Worm (Caenorhabditis elegans) whole organism, L4 larva: Measurements from ENCODE around the gene F21H7.2.
A peak's percentile ranks its signal among the peaks of the same experiment; 100 is the strongest.

ENCODE experiments used
- D1046.2 ChIP-seq: fragments of 200-800 bp; sonication (Bioruptor generic); IDR thresholded peaks from 2 replicates; pipeline ENCODE4 v1.3.6; 2022; ENCODE audit warnings: missing genetic modification characterization, missing compliant biosample characterization
- T26A8.4 ChIP-seq: fragments of 200-800 bp; sonication (Bioruptor generic); IDR thresholded peaks from 2 replicates; pipeline ENCODE4 v1.3.6; 2022; ENCODE audit warnings: missing genetic modification characterization, missing compliant biosample characterization
- Y5F2A.4 ChIP-seq: fragments of 200-800 bp; sonication (Bioruptor generic); optimal IDR thresholded peaks from 2 replicates; lab custom pipeline; 2018; ENCODE audit warnings: mild to moderate bottlenecking, missing genetic modification characterization, missing compliant biosample characterization
- aha-1 ChIP-seq: fragments of 150-350 bp; peaks from one replicate; lab custom pipeline; 2014; ENCODE audit warnings: missing biosample characterization, missing genetic modification characterization
- aly-2 ChIP-seq: sonication (generic microtip); optimal IDR thresholded peaks from 2 replicates; lab custom pipeline; 2018; ENCODE audit warnings: missing biosample characterization, missing genetic modification characterization
- ceh-20 ChIP-seq: fragments of 200-800 bp; sonication (Bioruptor generic); IDR thresholded peaks from 2 replicates; pipeline ENCODE4 v1.3.6; 2022; ENCODE audit warnings: missing genetic modification reagents, missing genetic modification characterization, missing compliant biosample characterization
- ceh-28 ChIP-seq: fragments of 150-350 bp; optimal IDR thresholded peaks from 2 replicates; lab custom pipeline; 2014; ENCODE audit warnings: missing biosample characterization, missing genetic modification reagents, missing genetic modification characterization
- ceh-32 ChIP-seq: sonication (generic microtip); optimal IDR thresholded peaks from 2 replicates; lab custom pipeline; 2016; ENCODE audit warnings: mild to moderate bottlenecking, missing genetic modification characterization, missing compliant biosample characterization; ENCODE audit not compliant: poor library complexity
- ces-1 ChIP-seq: fragments of 150-350 bp; sonication (generic microtip); optimal IDR thresholded peaks from 4 replicates; lab custom pipeline; 2014; ENCODE audit warnings: missing biosample characterization, missing genetic modification reagents, missing genetic modification characterization
- ctbp-1 ChIP-seq: fragments of 200-800 bp; sonication (Bioruptor generic); IDR thresholded peaks from 2 replicates; pipeline ENCODE4 v1.3.6; 2022; ENCODE audit warnings: missing genetic modification reagents, missing genetic modification characterization, missing compliant biosample characterization
- daf-16 ChIP-seq, 3 experiments: sonication (generic microtip); optimal IDR thresholded peaks; 2 replicates each; lab custom pipeline; 2016 to 2017; ENCODE audit warnings: missing genetic modification characterization in 3 of 3, missing genetic modification reagents in 3 of 3, mild to moderate bottlenecking in 2 of 3, missing compliant biosample characterization in 2 of 3, missing biosample characterization in 1 of 3, moderate library complexity in 1 of 3
- dmd-6 ChIP-seq: fragments of 200-800 bp; sonication (Bioruptor generic); IDR thresholded peaks from 2 replicates; pipeline ENCODE4 v1.3.6; 2022; ENCODE audit warnings: missing genetic modification reagents, missing genetic modification characterization, missing compliant biosample characterization
- dmd-8 ChIP-seq: fragments of 200-800 bp; sonication (Bioruptor generic); IDR thresholded peaks from 2 replicates; pipeline ENCODE4 v1.3.6; 2022; ENCODE audit warnings: missing genetic modification characterization, missing compliant biosample characterization
- dve-1 ChIP-seq: sonication (generic microtip); optimal IDR thresholded peaks from 2 replicates; lab custom pipeline; 2017; ENCODE audit warnings: antibody characterized with exemption, mild to moderate bottlenecking, missing genetic modification characterization, missing compliant biosample characterization; ENCODE audit not compliant: insufficient read depth
- fos-1 ChIP-seq: fragments of 150-350 bp; optimal IDR thresholded peaks from 2 replicates; lab custom pipeline; 2014; ENCODE audit warnings: missing biosample characterization, missing genetic modification characterization
- gei-8 ChIP-seq: fragments of 200-800 bp; sonication (Bioruptor generic); optimal IDR thresholded peaks from 2 replicates; lab custom pipeline; 2018; ENCODE audit warnings: mild to moderate bottlenecking, missing genetic modification characterization, missing compliant biosample characterization
- lin-13 ChIP-seq: fragments of 150-350 bp; optimal IDR thresholded peaks from 2 replicates; lab custom pipeline; 2014; ENCODE audit warnings: missing biosample characterization, missing genetic modification reagents, missing genetic modification characterization
- lin-39 ChIP-seq: fragments of 150-350 bp; optimal IDR thresholded peaks from 2 replicates; lab custom pipeline; 2014; ENCODE audit warnings: missing biosample characterization, missing genetic modification reagents, missing genetic modification characterization
- mdl-1 ChIP-seq, 2 experiments: fragments of 150-350 bp in 1 of 2; sonication (generic microtip) in 1 of 2; optimal IDR thresholded peaks; 2 replicates each; lab custom pipeline; 2014 to 2017; ENCODE audit warnings: missing biosample characterization in 2 of 2, missing genetic modification characterization in 2 of 2
- mep-1 ChIP-seq: fragments of 150-350 bp; sonication (generic microtip); optimal IDR thresholded peaks from 3 replicates; lab custom pipeline; 2014; ENCODE audit warnings: missing biosample characterization, missing genetic modification characterization
- mes-2 ChIP-seq: sonication (generic microtip); optimal IDR thresholded peaks from 2 replicates; lab custom pipeline; 2016; ENCODE audit warnings: missing genotype, mild to moderate bottlenecking, missing genetic modification characterization, missing compliant biosample characterization; ENCODE audit not compliant: poor library complexity, severe bottlenecking
- nhr-28 ChIP-seq: fragments of 150-350 bp; optimal IDR thresholded peaks from 2 replicates; lab custom pipeline; 2014; ENCODE audit warnings: missing biosample characterization, missing genetic modification characterization
- nhr-42 ChIP-seq: fragments of 200-800 bp; sonication (Bioruptor generic); IDR thresholded peaks from 2 replicates; pipeline ENCODE4 v1.3.6; 2022; ENCODE audit warnings: missing genetic modification characterization, missing compliant biosample characterization
- nhr-48 ChIP-seq: sonication (generic microtip); optimal IDR thresholded peaks from 2 replicates; lab custom pipeline; 2016; ENCODE audit warnings: mild to moderate bottlenecking, missing genetic modification characterization, missing compliant biosample characterization
- pqm-1 ChIP-seq: sonication (generic microtip); optimal IDR thresholded peaks from 2 replicates; lab custom pipeline; 2017; ENCODE audit warnings: missing biosample characterization, missing genetic modification characterization
- rbr-2 ChIP-seq: sonication (generic microtip); optimal IDR thresholded peaks from 2 replicates; lab custom pipeline; 2016; ENCODE audit warnings: missing genotype, missing genetic modification characterization, missing compliant biosample characterization
- sdz-12 ChIP-seq: fragments of 200-800 bp; sonication (Bioruptor generic); optimal IDR thresholded peaks from 2 replicates; lab custom pipeline; 2018; ENCODE audit warnings: mild to moderate bottlenecking, missing genetic modification characterization, missing compliant biosample characterization
- skn-1 ChIP-seq: fragments of 150-350 bp; optimal IDR thresholded peaks from 2 replicates; lab custom pipeline; 2014; ENCODE audit warnings: missing biosample characterization, missing genetic modification characterization
- snpc-1.2 ChIP-seq: fragments of 200-800 bp; sonication (Bioruptor generic); IDR thresholded peaks from 2 replicates; pipeline ENCODE4 v1.3.6; 2022; ENCODE audit warnings: missing genetic modification reagents, missing genetic modification characterization, missing compliant biosample characterization
- spr-3 ChIP-seq: fragments of 200-800 bp; sonication (Bioruptor generic); optimal IDR thresholded peaks from 2 replicates; lab custom pipeline; 2018; ENCODE audit warnings: mild to moderate bottlenecking, missing genetic modification characterization, missing compliant biosample characterization
- unc-62 ChIP-seq, 3 experiments: fragments of 150-350 bp in 1 of 3; sonication (generic microtip); optimal IDR thresholded peaks in 2 of 3; peaks in 1 of 3; 1 replicate in 1 of 3; 2 replicates in 2 of 3; lab custom pipeline; 2014 to 2017; ENCODE audit warnings: missing biosample characterization in 3 of 3, missing genetic modification characterization in 3 of 3, missing genetic modification reagents in 3 of 3, missing genotype in 1 of 3
- vab-7 ChIP-seq: fragments of 200-800 bp; sonication (Bioruptor generic); IDR thresholded peaks from 2 replicates; pipeline ENCODE4 v1.3.6; 2022; ENCODE audit warnings: missing genetic modification reagents, missing genetic modification characterization, missing compliant biosample characterization
- zfp-2 ChIP-seq: sonication (generic microtip); optimal IDR thresholded peaks from 2 replicates; lab custom pipeline; 2016; ENCODE audit warnings: mild to moderate bottlenecking, missing genetic modification characterization, missing compliant biosample characterization
- zfp-3 ChIP-seq: fragments of 200-800 bp; sonication (Bioruptor generic); conservative IDR thresholded peaks from 2 replicates; pipeline ENCODE4 v1.3.6; 2022; ENCODE audit warnings: missing genetic modification reagents, missing genetic modification characterization, missing compliant biosample characterization
- ztf-11 ChIP-seq: fragments of 150-350 bp; optimal IDR thresholded peaks from 2 replicates; lab custom pipeline; 2014; ENCODE audit warnings: missing biosample characterization, missing genetic modification characterization
- ztf-7 ChIP-seq: fragments of 150-350 bp; optimal IDR thresholded peaks from 2 replicates; lab custom pipeline; 2014; ENCODE audit warnings: missing biosample characterization, missing genetic modification characterization

The F21H7.2 gene

DNA sequence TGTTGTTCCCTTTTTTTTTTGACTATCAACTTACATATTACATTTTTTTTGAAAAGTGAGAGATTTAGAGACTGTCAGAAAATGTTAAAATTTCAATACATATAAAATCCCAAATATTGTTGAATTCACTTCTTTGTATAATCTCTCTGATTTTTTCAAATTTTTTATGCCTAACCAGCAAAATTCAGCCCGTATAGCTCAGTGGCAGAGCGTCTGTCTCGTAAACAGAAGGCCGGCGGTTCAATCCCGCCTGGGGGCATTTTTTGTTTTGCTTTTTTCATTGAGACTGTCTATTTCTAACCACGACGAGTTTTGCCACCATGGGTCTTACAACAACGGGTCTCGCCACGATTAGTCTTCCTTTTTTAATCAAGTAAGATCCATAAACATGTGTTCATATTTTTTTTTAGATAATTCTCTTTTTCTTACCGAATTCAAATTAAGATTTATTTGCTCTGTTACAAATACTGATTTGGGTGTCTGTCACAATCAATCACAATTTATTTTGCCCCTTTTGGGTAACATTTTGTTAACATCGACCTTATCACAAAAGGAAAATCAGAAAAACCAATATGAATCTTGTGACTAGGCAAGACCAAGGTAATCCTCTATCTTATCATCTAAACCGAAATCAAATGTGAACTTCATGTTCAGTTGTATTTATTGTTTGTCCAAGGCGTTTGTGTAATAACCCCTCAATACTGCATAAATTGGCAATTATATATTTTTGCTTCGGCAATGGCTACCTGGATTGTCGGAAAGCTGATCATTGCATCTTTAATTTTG, 10.6 kb downstream of the F21H7.2 start, which contains the start of gene glc-1:
TSS of gene glc-1 (plus strand) at position 663 of the 786 bp plus-strand sequence.
- peak; percentile 43; the same call in 1 of the 2 replicates for TF ChIP-seq dmd-6
- no peak for TF ChIP-seq fos-1 (tag; lab: Kevin White, UChicago)
- peak; percentile 56 for TF ChIP-seq pqm-1
- no peak for TF ChIP-seq ces-1 (GFP tag; lab: Kevin White, UChicago)
- TF ChIP-seq mep-1, result no peak
- TF ChIP-seq skn-1, result no peak
- no peak for TF ChIP-seq D1046.2 (GFP tag; lab: Robert Waterston, UW)
- TF ChIP-seq ceh-20 (GFP tag; lab: Robert Waterston, UW), result no peak
- peak; percentile 30 for TF ChIP-seq nhr-28 (tag; lab: Kevin White, UChicago)
- no peak for TF ChIP-seq T26A8.4 (GFP tag; lab: Robert Waterston, UW)
- TF ChIP-seq Y5F2A.4 (GFP tag; lab: Kevin White, UChicago), result no peak

DNA sequence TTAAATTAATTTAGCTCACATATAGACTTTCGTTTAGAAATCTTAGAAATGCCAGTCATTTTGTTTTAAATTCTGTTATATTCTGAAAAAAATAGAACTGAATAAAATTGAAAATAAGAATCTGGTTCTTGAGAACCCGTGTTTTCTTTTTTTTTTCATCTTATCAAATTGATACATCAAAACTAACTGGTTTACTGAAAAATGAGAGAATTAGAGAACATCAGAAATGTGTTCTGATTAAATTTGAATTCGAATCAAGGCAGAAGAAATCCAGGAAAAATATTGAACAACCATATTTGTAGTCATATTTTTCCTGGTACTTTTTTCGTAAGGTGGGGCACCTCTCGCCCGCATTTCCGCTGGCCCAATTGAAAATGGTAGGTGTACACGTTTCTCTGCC, 11.3 kb downstream of the F21H7.2 start, which contains the start of gene F11A5.15:
TSS of gene F11A5.15 (minus strand) at position 101 of the 400 bp plus-strand sequence.
- TF ChIP-seq snpc-1.2 (GFP tag; lab: Robert Waterston, UW), result no peak
- TF ChIP-seq ceh-32 (tag; lab: Kevin White, UChicago), result no peak
- no peak for TF ChIP-seq nhr-48 (tag; lab: Kevin White, UChicago)
- TF ChIP-seq gei-8 (GFP tag; lab: Kevin White, UChicago), result no peak
- no peak for TF ChIP-seq ctbp-1 (GFP tag; lab: Robert Waterston, UW)
- TF ChIP-seq sdz-12 (GFP tag; lab: Kevin White, UChicago), result no peak
- TF ChIP-seq aly-2, result no peak
- peak; percentile 87 for TF ChIP-seq aha-1
- no peak for TF ChIP-seq mes-2
- TF ChIP-seq nhr-28 (tag; lab: Kevin White, UChicago), result no peak
- no peak for TF ChIP-seq ceh-28 (tag; lab: Kevin White, UChicago)
- no peak for TF ChIP-seq spr-3 (GFP tag; lab: Kevin White, UChicago)
- TF ChIP-seq rbr-2 (tag; lab: Kevin White, UChicago), result no peak
- peak in 1 of 2 experiments; percentile 67 for TF ChIP-seq unc-62 (GFP tag; optimal IDR thresholded peaks at IDR 0.05 in 1 of 2; lab: Kevin White, UChicago)
- no peak for TF ChIP-seq unc-62 (tag; optimal IDR thresholded peaks at IDR 0.05; lab: Kevin White, UChicago)
- no peak for TF ChIP-seq lin-39 (tag; lab: Kevin White, UChicago)

DNA sequence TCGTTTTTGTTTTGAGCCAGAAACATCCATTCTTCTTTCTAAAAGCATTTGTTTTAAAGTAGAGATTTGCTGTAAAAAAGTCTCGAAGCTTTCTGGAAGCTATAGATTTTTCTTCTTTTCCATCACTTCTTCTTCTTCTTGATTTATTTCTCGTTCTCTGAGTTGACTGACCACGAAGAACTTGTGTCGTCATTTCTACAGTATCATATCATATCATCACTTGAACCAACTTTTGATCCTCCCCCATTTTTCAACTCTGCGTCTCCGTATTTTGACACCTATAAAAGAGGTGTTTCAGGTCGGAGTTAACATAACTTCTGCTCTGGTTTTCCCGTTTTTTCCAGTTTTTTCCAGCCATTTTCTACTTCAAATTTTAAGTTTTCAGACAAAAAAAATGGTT, 15.3 kb downstream of the F21H7.2 start, which contains the start of gene F11A5.9:
TSS of gene F11A5.9 (plus strand) at position 386 of the 400 bp plus-strand sequence.
- TF ChIP-seq fos-1 (tag; lab: Kevin White, UChicago), result no peak
- TF ChIP-seq lin-13 (GFP tag; lab: Kevin White, UChicago), result no peak
- TF ChIP-seq nhr-48 (tag; lab: Kevin White, UChicago), result no peak
- no peak for TF ChIP-seq nhr-42 (GFP tag; lab: Robert Waterston, UW)
- no peak for TF ChIP-seq daf-16 (GFP tag; optimal IDR thresholded peaks at IDR 0.05; lab: Kevin White, UChicago)
- no peak for TF ChIP-seq daf-16 (tag; optimal IDR thresholded peaks at IDR 0.05; lab: Kevin White, UChicago)
- TF ChIP-seq vab-7 (GFP tag; lab: Robert Waterston, UW), result no peak
- no peak for TF ChIP-seq zfp-2 (tag; lab: Kevin White, UChicago)
- no peak for TF ChIP-seq lin-39 (tag; lab: Kevin White, UChicago)
- TF ChIP-seq ztf-7 (tag; lab: Kevin White, UChicago), result no peak
- TF ChIP-seq mdl-1 (tag; optimal IDR thresholded peaks at IDR 0.05; lab: Kevin White, UChicago), result peak in 1 of 2 experiments; percentile 5
- peak; percentile 24 for TF ChIP-seq nhr-28 (tag; lab: Kevin White, UChicago)
- TF ChIP-seq dve-1 (tag; lab: Kevin White, UChicago), result no peak
- no peak for TF ChIP-seq gei-8 (GFP tag; lab: Kevin White, UChicago)
- peak in 1 of 2 experiments; percentile 69 for TF ChIP-seq unc-62 (GFP tag; optimal IDR thresholded peaks at IDR 0.05 in 1 of 2; lab: Kevin White, UChicago)
- no peak for TF ChIP-seq unc-62 (tag; optimal IDR thresholded peaks at IDR 0.05; lab: Kevin White, UChicago)
- no peak for TF ChIP-seq T26A8.4 (GFP tag; lab: Robert Waterston, UW)
- no peak for TF ChIP-seq dmd-8 (GFP tag; lab: Robert Waterston, UW)
- no peak for TF ChIP-seq zfp-3 (GFP tag; lab: Robert Waterston, UW)
- TF ChIP-seq ztf-11 (tag; lab: Kevin White, UChicago), result no peak
